Worm (Caenorhabditis elegans): ENCODE results near the gene lelo-4.
"Not testable (repeated sequence)": the region's sequence is repeated elsewhere in the genome, so short reads cannot be mapped to it uniquely, and the experiment has no call there.

lelo-4 gene

DNA sequence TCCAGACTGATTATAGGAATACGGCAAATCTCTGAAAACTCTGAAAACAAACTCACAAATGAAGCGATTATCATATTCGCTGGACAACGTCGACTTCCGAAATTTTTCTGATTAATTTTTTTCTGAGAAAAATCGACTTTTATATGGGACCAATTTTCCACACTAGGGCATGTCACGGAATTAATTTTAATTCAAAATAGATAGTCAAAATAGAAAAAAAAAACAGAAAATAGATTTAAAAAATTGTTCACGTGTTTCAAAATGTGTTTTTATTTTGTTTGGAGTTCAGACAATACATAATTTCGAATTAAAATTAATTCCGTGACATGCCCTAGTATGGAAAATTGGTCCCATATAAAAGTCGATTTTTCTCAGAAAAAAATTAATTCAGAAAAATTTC, 42.9 kb downstream of the lelo-4 start, which contains the start of the genes F10C1.3 and F10C1.23:
Gene F10C1.3, minus strand, starts transcription at position 101 of the 400 bp plus-strand sequence.
Gene F10C1.23, plus strand, starts transcription at position 385 of the 400 bp plus-strand sequence.
- TF ChIP-seq ref-1 (GFP tag; conservative IDR thresholded peaks at IDR 0.05); ztf-29 (GFP tag; IDR thresholded peaks at IDR 0.05); T22C8.4 (GFP tag; IDR thresholded peaks at IDR 0.05): not testable (repeated sequence)

DNA sequence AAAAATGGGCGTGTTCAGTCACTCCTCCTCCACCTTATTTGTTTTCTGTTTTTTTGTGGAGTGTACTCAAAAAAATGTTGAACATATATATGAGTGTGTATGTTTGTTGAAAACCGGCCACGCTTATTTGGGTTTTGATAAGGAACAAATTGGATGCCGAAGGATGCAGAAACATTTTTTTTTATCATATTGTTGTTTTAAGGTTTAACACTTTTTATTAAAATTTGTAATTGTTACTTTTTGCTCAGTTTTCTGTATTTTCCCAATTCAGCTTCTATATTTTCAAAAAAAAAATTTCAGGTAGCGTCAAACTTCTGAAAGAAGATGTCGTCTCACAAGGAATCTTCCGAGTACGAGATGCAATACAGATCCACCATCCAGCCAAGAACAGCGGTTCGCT, 50.6 kb downstream of the lelo-4 start, which contains the start of gene ifb-1:
Gene ifb-1, plus strand, starts transcription at position 301 of the 400 bp plus-strand sequence.
- TF ChIP-seq ztf-23 (GFP tag; IDR thresholded peaks at IDR 0.05) (no peak), ref-1 (GFP tag; conservative IDR thresholded peaks at IDR 0.05) (no peak), med-1 (GFP tag; optimal IDR thresholded peaks at IDR 0.05; ENCODE audit: insufficient read depth) (no peak), klf-2 (GFP tag; conservative IDR thresholded peaks at IDR 0.05) (no peak)

Data from whole organism, midembryonic.